Fruit fly (Drosophila melanogaster) whole organism, pupa: ENCODE results near the gene Deaf1.

Experiments
- CG34367 ChIP-seq: fragments of 200-800 bp; sonication (Bioruptor generic); optimal IDR thresholded peaks from 2 replicates; lab custom pipeline; 2018; ENCODE audit warnings: missing biosample characterization, mild to moderate bottlenecking, missing genetic modification characterization
- CG8159 ChIP-seq: fragments of 200-800 bp; sonication (Bioruptor generic); optimal IDR thresholded peaks from 3 replicates; lab custom pipeline; 2018; ENCODE audit warnings: missing biosample characterization, mild to moderate bottlenecking, missing genetic modification characterization, moderate library complexity

DNA sequence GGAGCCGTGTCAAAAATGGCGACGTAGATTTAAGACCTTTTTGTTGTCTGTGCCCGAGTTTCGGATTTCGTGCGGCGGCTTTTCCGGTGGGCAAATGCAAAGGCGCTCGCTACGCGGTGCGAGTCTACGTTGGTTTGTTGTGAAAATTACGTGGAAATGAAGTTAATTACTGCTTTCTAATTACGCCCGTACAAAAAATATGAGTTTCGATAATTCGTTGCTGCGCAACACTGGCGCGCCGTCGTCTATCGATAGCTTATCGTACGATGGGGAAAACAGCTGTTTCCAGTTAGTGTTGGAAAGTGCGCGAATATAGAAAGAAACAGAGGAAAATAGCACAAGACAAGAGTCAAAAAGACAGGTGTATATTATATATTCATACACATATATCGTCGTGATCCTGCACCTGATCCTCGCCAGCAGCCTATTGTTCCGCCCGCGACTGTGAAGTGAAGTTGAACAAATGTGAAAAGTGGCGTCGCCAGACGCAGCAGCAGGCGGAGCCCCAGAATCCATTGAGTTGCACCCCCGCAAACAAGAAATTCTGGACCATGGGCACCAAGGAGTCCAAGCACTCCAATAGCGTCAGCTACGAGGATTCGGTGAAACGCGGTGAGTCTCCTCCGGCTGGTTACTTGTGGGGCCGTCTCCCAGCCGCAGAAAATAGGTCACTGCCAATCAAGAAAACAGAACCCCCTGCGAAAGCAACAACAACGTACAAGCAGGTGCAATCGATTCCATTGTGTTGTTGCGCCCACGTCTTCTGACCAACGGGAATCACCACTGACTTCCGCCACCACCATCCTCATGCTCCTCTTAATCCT lies 53.1 kb downstream of the Deaf1 start, which contains the start of the genes Rab8 and Usp32:
- TF ChIP-seq CG8159 (tag; lab: Kevin White, UChicago), result peak; percentile 52
- peak; percentile 23 for TF ChIP-seq CG34367 (tag; lab: Kevin White, UChicago)
